Worm (Caenorhabditis elegans) whole organism, late embryonic: ENCODE measurements around the gene flp-14.

Experiments
- C08G9.2 ChIP-seq: sonication (generic microtip); optimal IDR thresholded peaks from 2 replicates; lab custom pipeline; 2016; ENCODE audit warnings: mild to moderate bottlenecking, missing genetic modification characterization, moderate library complexity, missing compliant biosample characterization
- F13H6.1 ChIP-seq: sonication (generic microtip); optimal IDR thresholded peaks from 2 replicates; lab custom pipeline; 2016; ENCODE audit warnings: missing genetic modification characterization, missing compliant biosample characterization
- K02D7.2 ChIP-seq: sonication (generic microtip); optimal IDR thresholded peaks from 2 replicates; lab custom pipeline; 2017; ENCODE audit warnings: mild to moderate bottlenecking, missing genetic modification characterization, missing compliant biosample characterization
- T23F11.4 ChIP-seq: fragments of 200-800 bp; sonication (Bioruptor generic); optimal IDR thresholded peaks from 2 replicates; lab custom pipeline; 2018; ENCODE audit warnings: mild to moderate bottlenecking, missing genetic modification characterization, missing compliant biosample characterization
- ama-1 ChIP-seq: fragments of 150-350 bp; optimal IDR thresholded peaks from 2 replicates; lab custom pipeline; 2014
- ceh-14 ChIP-seq: sonication (generic microtip); optimal IDR thresholded peaks from 2 replicates; lab custom pipeline; 2016; ENCODE audit warnings: missing genotype, missing genetic modification characterization, missing compliant biosample characterization
- ceh-18 ChIP-seq: sonication (generic microtip); optimal IDR thresholded peaks from 2 replicates; lab custom pipeline; 2016; ENCODE audit warnings: missing genetic modification characterization, missing compliant biosample characterization
- ceh-19 ChIP-seq: fragments of 200-800 bp; sonication (Bioruptor generic); optimal IDR thresholded peaks from 2 replicates; lab custom pipeline; 2018; ENCODE audit warnings: mild to moderate bottlenecking, missing genetic modification characterization, missing compliant biosample characterization
- ceh-2 ChIP-seq: sonication (generic microtip); optimal IDR thresholded peaks from 2 replicates; lab custom pipeline; 2016; ENCODE audit warnings: missing genotype, missing genetic modification characterization, missing compliant biosample characterization
- ceh-31 ChIP-seq: sonication (generic microtip); optimal IDR thresholded peaks from 2 replicates; lab custom pipeline; 2016; ENCODE audit warnings: missing genetic modification characterization, missing compliant biosample characterization
- ceh-9 ChIP-seq: sonication (generic microtip); optimal IDR thresholded peaks from 2 replicates; lab custom pipeline; 2016; ENCODE audit warnings: mild to moderate bottlenecking, missing genetic modification characterization, inconsistent platforms, missing compliant biosample characterization
- dve-1 ChIP-seq: sonication (generic microtip); optimal IDR thresholded peaks from 2 replicates; lab custom pipeline; 2017; ENCODE audit warnings: antibody characterized with exemption, mild to moderate bottlenecking, missing genetic modification characterization, missing compliant biosample characterization
- elt-2 ChIP-seq: sonication (generic microtip); optimal IDR thresholded peaks from 2 replicates; lab custom pipeline; 2016; ENCODE audit warnings: missing genetic modification reagents, missing genetic modification characterization, missing compliant biosample characterization
- ets-4 ChIP-seq: sonication (generic microtip); optimal IDR thresholded peaks from 2 replicates; lab custom pipeline; 2016; ENCODE audit warnings: missing genetic modification characterization, missing compliant biosample characterization
- fax-1 ChIP-seq: sonication (generic microtip); optimal IDR thresholded peaks from 2 replicates; lab custom pipeline; 2016; ENCODE audit warnings: missing genotype, missing genetic modification characterization, missing compliant biosample characterization
- fkh-6 ChIP-seq: sonication (generic microtip); optimal IDR thresholded peaks from 2 replicates; lab custom pipeline; 2016; ENCODE audit warnings: missing genetic modification characterization, missing compliant biosample characterization
- hlh-15 ChIP-seq: sonication (generic microtip); optimal IDR thresholded peaks from 2 replicates; lab custom pipeline; 2016; ENCODE audit warnings: missing genetic modification characterization, missing compliant biosample characterization
- hlh-30 ChIP-seq: sonication (generic microtip); optimal IDR thresholded peaks from 2 replicates; lab custom pipeline; 2017; ENCODE audit warnings: antibody characterized with exemption, missing genetic modification characterization, missing compliant biosample characterization; ENCODE audit not compliant: insufficient read depth
- nhr-232 ChIP-seq: sonication (generic microtip); optimal IDR thresholded peaks from 2 replicates; lab custom pipeline; 2016; ENCODE audit warnings: missing genetic modification characterization, missing compliant biosample characterization
- npax-4 ChIP-seq: sonication (generic microtip); optimal IDR thresholded peaks from 2 replicates; lab custom pipeline; 2016; ENCODE audit warnings: missing genetic modification characterization, missing compliant biosample characterization
- odd-2 ChIP-seq: sonication (generic microtip); optimal IDR thresholded peaks from 2 replicates; lab custom pipeline; 2017; ENCODE audit warnings: antibody characterized with exemption, mild to moderate bottlenecking, missing genetic modification characterization, missing compliant biosample characterization
- pat-9 ChIP-seq: fragments of 200-800 bp; sonication (Bioruptor generic); optimal IDR thresholded peaks from 2 replicates; lab custom pipeline; 2018; ENCODE audit warnings: mild to moderate bottlenecking, missing genetic modification characterization, moderate library complexity, missing compliant biosample characterization
- pax-1 ChIP-seq: fragments of 150-350 bp; optimal IDR thresholded peaks from 2 replicates; lab custom pipeline; 2014; ENCODE audit warnings: missing biosample characterization, missing genetic modification characterization
- pha-2 ChIP-seq: sonication (generic microtip); optimal IDR thresholded peaks from 2 replicates; lab custom pipeline; 2017; ENCODE audit warnings: mild to moderate bottlenecking, missing genetic modification characterization, missing compliant biosample characterization
- pha-4 ChIP-seq: fragments of 150-350 bp; optimal IDR thresholded peaks from 2 replicates; lab custom pipeline; 2018; ENCODE audit warnings: missing biosample characterization, missing genetic modification reagents, missing genetic modification characterization
- pqm-1 ChIP-seq: sonication (generic microtip); optimal IDR thresholded peaks from 2 replicates; lab custom pipeline; 2016; ENCODE audit warnings: missing genetic modification characterization, missing compliant biosample characterization
- sdc-2 ChIP-seq: sonication (generic microtip); optimal IDR thresholded peaks from 2 replicates; lab custom pipeline; 2016; ENCODE audit warnings: missing genotype, missing genetic modification characterization, missing compliant biosample characterization
- syd-9 ChIP-seq: sonication (generic microtip); optimal IDR thresholded peaks from 2 replicates; lab custom pipeline; 2016; ENCODE audit warnings: mild to moderate bottlenecking, missing genetic modification characterization, moderate library complexity, missing compliant biosample characterization
- tbx-2 ChIP-seq: sonication (generic microtip); optimal IDR thresholded peaks from 2 replicates; lab custom pipeline; 2016; ENCODE audit warnings: missing genetic modification characterization, missing compliant biosample characterization
- tbx-7 ChIP-seq: sonication (generic microtip); optimal IDR thresholded peaks from 2 replicates; lab custom pipeline; 2016; ENCODE audit warnings: missing genotype, missing genetic modification characterization, missing compliant biosample characterization
- ttx-3 ChIP-seq: sonication (generic microtip); optimal IDR thresholded peaks from 2 replicates; lab custom pipeline; 2016; ENCODE audit warnings: missing genetic modification reagents, missing genetic modification characterization, missing compliant biosample characterization
- unc-86 ChIP-seq: sonication (generic microtip); optimal IDR thresholded peaks from 2 replicates; lab custom pipeline; 2016; ENCODE audit warnings: missing genetic modification characterization, missing compliant biosample characterization
- ztf-16 ChIP-seq: sonication (generic microtip); optimal IDR thresholded peaks from 2 replicates; lab custom pipeline; 2017; ENCODE audit warnings: missing genetic modification characterization, missing compliant biosample characterization

Gene flp-14

ce11 chrIII:12952615-12953014 lies 42.3 kb downstream of the flp-14 start:
- TF ChIP-seq nhr-232 (tag; lab: Kevin White, UChicago), result no peak
- TF ChIP-seq unc-86, result no peak
- TF ChIP-seq tbx-2 (tag; lab: Kevin White, UChicago), result no peak
- TF ChIP-seq pax-1 (tag; lab: Kevin White, UChicago), result no peak
- TF ChIP-seq syd-9, result no peak
- TF ChIP-seq ceh-18, result no peak
- no peak for TF ChIP-seq odd-2 (tag; lab: Kevin White, UChicago)
- TF ChIP-seq K02D7.2 (tag; lab: Kevin White, UChicago), result no peak
- no peak for TF ChIP-seq ceh-9
- TF ChIP-seq C08G9.2, result no peak
- TF ChIP-seq dve-1 (tag; lab: Kevin White, UChicago), result no peak
- TF ChIP-seq hlh-30 (tag; lab: Kevin White, UChicago), result no peak
- TF ChIP-seq ceh-14 (tag; lab: Kevin White, UChicago), result no peak
- TF ChIP-seq pqm-1 (tag; lab: Kevin White, UChicago), result no peak
- no peak for TF ChIP-seq pha-2

ce11 chrIII:12959286-12959685 lies 49.0 kb downstream of the flp-14 start:
- TF ChIP-seq pqm-1 (tag; lab: Kevin White, UChicago) (no peak), pat-9 (tag; lab: Kevin White, UChicago) (no peak), elt-2 (tag; lab: Kevin White, UChicago) (peak; percentile 10)

- TF ChIP-seq ztf-16 (tag; lab: Kevin White, UChicago), result no peak
- TF ChIP-seq fax-1, result no peak
- TF ChIP-seq hlh-30 (tag; lab: Kevin White, UChicago), result no peak
- TF ChIP-seq npax-4, result no peak
- no peak for TF ChIP-seq odd-2 (tag; lab: Kevin White, UChicago)
- no peak for TF ChIP-seq K02D7.2 (tag; lab: Kevin White, UChicago)
- no peak for TF ChIP-seq ceh-31 (tag; lab: Kevin White, UChicago)
- TF ChIP-seq F13H6.1 (tag; lab: Kevin White, UChicago), result no peak
- no peak for TF ChIP-seq ama-1
- TF ChIP-seq C08G9.2, result no peak
- no peak for TF ChIP-seq ets-4 (tag; lab: Kevin White, UChicago)
- no peak for TF ChIP-seq ttx-3 (tag; lab: Kevin White, UChicago)
- no peak for TF ChIP-seq tbx-7
- no peak for TF ChIP-seq T23F11.4 (GFP tag; lab: Kevin White, UChicago)
- TF ChIP-seq sdc-2, result no peak
- TF ChIP-seq ceh-19, result no peak
- no peak for TF ChIP-seq fkh-6 (tag; lab: Kevin White, UChicago)
- no peak for TF ChIP-seq pha-4
- no peak for TF ChIP-seq ceh-2 (tag; lab: Kevin White, UChicago)
- no peak for TF ChIP-seq hlh-15 (tag; lab: Kevin White, UChicago)
Measured at ce11 chrIII:12960705-12961104, 50.4 kb downstream of the flp-14 start.
